Worm (Caenorhabditis elegans): ENCODE measurements around the gene srw-139.

srw-139 gene

DNA sequence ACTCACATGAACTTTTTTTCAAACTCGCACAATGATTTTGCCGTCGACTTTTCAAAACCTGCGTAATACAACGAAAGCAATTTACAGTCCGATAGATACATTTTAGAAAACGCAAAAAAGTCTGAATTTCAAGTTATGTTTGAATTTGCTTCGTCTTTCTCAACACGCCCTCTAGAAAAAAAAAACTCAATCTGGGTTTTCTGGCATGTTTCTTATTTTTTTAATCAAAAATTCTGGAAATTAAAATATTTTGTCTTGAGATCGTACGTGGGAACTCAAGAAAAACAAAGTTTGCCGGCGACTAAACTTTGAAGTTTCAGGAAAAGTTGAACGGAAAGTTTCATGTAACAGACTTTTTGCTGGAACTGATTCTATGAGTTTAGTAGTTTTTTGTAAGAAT is 8.6 kb upstream of the srw-139 start, which contains the start of gene srw-115:
TSS of gene srw-115 (minus strand) at position 101 of the 400 bp plus-strand sequence.
- TF ChIP-seq ceh-24 (tag; optimal IDR thresholded peaks at IDR 0.05) = no peak
- no peak for TF ChIP-seq sox-4 (tag; optimal IDR thresholded peaks at IDR 0.05)
- no peak for TF ChIP-seq sdc-2 (tag; optimal IDR thresholded peaks at IDR 0.05)
- TF ChIP-seq pqm-1 (tag; optimal IDR thresholded peaks at IDR 0.05) = no peak
- TF ChIP-seq ceh-6 (GFP tag; optimal IDR thresholded peaks at IDR 0.05) = no peak
- no peak for TF ChIP-seq nhr-11 (tag; optimal IDR thresholded peaks at IDR 0.05)
- TF ChIP-seq ref-2 (tag; optimal IDR thresholded peaks at IDR 0.05) = no peak
- TF ChIP-seq ceh-9 (tag; optimal IDR thresholded peaks at IDR 0.05) = no peak
- no peak for TF ChIP-seq T23F11.4 (GFP tag; optimal IDR thresholded peaks at IDR 0.05)
- TF ChIP-seq elt-4 (tag; optimal IDR thresholded peaks at IDR 0.05) = no peak
- no peak for TF ChIP-seq hlh-8 (tag; optimal IDR thresholded peaks at IDR 0.05)
- no peak for TF ChIP-seq zip-5 (tag; optimal IDR thresholded peaks at IDR 0.05)
- no peak for TF ChIP-seq pag-3 (tag; optimal IDR thresholded peaks at IDR 0.05; ENCODE audit: borderline replicate concordance)
- TF ChIP-seq K02D7.2 (tag; optimal IDR thresholded peaks at IDR 0.05) = no peak
- TF ChIP-seq odd-2 (tag; optimal IDR thresholded peaks at IDR 0.05) = no peak
- no peak for TF ChIP-seq fkh-10 (GFP tag; optimal IDR thresholded peaks at IDR 0.05)

DNA sequence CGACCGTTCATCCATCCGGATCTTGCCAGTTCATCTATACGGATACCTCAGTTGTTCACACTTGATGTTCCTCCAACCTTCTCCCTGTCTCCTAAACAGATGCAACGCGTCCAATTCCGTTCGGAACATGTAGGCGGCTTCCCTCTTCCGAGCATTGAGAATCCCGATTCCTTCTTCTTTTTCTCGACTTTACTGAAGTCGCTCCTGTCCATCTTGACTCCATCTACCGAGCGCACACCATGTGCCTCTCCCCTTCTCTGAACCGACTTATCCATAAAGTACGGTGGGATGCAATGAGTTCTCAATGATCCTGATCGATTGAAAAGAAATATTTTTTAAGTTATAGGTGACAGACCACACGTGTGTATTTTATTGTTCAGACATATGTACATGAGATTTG is 6.9 kb upstream of the srw-139 start:
- TF ChIP-seq zip-5 (tag; optimal IDR thresholded peaks at IDR 0.05) (no peak), ceh-6 (GFP tag; optimal IDR thresholded peaks at IDR 0.05) (no peak), K02D7.2 (tag; optimal IDR thresholded peaks at IDR 0.05) (no peak), hlh-13 (GFP tag; optimal IDR thresholded peaks at IDR 0.05) (no peak), ceh-31 (tag; optimal IDR thresholded peaks at IDR 0.05) (no peak), lin-11 (tag; optimal IDR thresholded peaks at IDR 0.05) (no peak), ceh-45 (GFP tag; IDR thresholded peaks at IDR 0.05) (no peak), eyg-1 (tag; optimal IDR thresholded peaks at IDR 0.05) (no peak), ceh-9 (tag; optimal IDR thresholded peaks at IDR 0.05) (no peak)

DNA sequence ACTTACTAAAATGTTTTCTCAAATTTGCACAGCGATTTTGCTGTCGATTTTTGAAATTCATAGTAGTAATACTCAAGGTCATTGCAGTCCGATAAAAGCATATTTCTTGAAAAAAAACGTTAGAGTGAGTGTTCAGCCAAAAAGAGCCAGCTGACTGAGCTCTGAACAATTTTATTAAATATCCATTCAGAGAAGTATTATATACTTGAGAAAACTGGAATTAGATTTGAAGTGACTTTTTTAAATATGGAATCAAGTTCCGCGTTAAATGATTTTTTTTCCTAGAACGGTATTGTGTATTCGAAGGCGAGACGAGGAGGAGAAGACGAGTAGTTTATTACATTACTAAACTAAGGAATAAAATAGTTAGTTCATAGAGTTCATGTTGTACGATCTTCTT is 6.3 kb upstream of the srw-139 start, which contains the start of gene srw-121:
TSS of gene srw-121 (minus strand) at position 101 of the 400 bp plus-strand sequence.
- TF ChIP-seq ceh-22 (tag; optimal IDR thresholded peaks at IDR 0.05) = no peak
- TF ChIP-seq sox-2 (GFP tag; IDR thresholded peaks at IDR 0.05) = no peak
- no peak for TF ChIP-seq pax-1 (tag; optimal IDR thresholded peaks at IDR 0.05)
- no peak for TF ChIP-seq nhr-11 (tag; optimal IDR thresholded peaks at IDR 0.05)
- TF ChIP-seq C38D4.7 (GFP tag; optimal IDR thresholded peaks at IDR 0.05) = no peak
- no peak for TF ChIP-seq hlh-15 (tag; optimal IDR thresholded peaks at IDR 0.05)
- TF ChIP-seq pha-2 (tag; optimal IDR thresholded peaks at IDR 0.05) = no peak
- TF ChIP-seq pros-1 (tag; optimal IDR thresholded peaks at IDR 0.05) = no peak
- no peak for TF ChIP-seq pag-3 (tag; optimal IDR thresholded peaks at IDR 0.05; ENCODE audit: borderline replicate concordance)
- TF ChIP-seq ceh-19 (GFP tag; optimal IDR thresholded peaks at IDR 0.05) = no peak
- no peak for TF ChIP-seq K09A11.1 (tag; optimal IDR thresholded peaks at IDR 0.05; ENCODE audit: insufficient read depth)
- no peak for TF ChIP-seq pha-4 (tag; optimal IDR thresholded peaks at IDR 0.05)

DNA sequence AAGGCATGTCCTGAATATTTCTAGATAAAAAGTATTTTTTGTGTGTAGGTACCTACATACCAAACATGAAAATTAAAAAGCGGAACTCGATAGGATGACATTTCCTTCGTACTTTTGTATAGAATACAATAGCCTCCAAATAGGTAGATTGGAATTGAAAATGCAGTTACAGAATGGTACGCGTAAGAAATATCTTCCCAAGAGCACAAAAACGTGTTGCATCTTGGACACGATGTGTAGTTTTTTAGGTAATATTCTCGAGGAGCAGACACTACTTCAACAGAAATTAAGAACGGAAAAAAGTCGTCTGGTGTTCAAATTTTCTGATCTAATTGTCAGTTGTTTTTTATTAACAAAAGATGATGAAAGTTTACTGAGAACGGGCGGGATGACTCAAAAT is 2.2 kb upstream of the srw-139 start, which contains the start of gene srh-85:
TSS of gene srh-85 (minus strand) at position 101 of the 400 bp plus-strand sequence.
- TF ChIP-seq fax-1 (tag; optimal IDR thresholded peaks at IDR 0.05) = no peak

DNA sequence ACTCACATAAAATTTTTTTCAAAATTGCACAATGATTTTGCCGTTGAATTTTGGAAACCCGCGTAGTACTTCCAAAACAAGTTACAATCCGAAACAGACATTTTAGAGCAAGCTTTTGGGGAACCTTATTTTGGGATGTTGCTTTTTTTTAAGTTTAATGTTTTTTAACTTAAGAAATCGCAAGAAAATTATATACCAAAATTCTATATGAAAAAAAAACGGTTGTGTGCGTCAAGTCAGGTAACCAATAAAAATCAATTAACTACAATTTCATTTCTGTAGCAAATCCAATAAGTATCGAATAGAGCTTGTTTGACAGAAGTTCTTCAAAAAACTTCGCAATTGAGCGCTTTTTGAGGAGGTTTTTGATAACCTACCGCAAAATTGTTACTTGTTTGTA is 1.9 kb downstream of the srw-139 start, which contains the start of gene srw-117:
TSS of gene srw-117 (minus strand) at position 101 of the 400 bp plus-strand sequence.
- TF ChIP-seq elt-4 (tag; optimal IDR thresholded peaks at IDR 0.05) (no peak), hlh-13 (GFP tag; optimal IDR thresholded peaks at IDR 0.05) (no peak), che-1 (tag; optimal IDR thresholded peaks at IDR 0.05) (no peak), fax-1 (tag; optimal IDR thresholded peaks at IDR 0.05) (no peak), odd-2 (tag; optimal IDR thresholded peaks at IDR 0.05) (no peak), ceh-2 (tag; optimal IDR thresholded peaks at IDR 0.05) (no peak), nfya-1 (tag; optimal IDR thresholded peaks at IDR 0.05) (no peak)

All from whole organism, late embryonic.